Fruit fly (Drosophila melanogaster) whole organism, embryonic: ENCODE measurements around the gene CG8508.

Experiments
- BEAF-32 ChIP-seq: fragments of 200-800 bp; sonication (Bioruptor generic); optimal IDR thresholded peaks from 3 replicates; lab custom pipeline; 2017; ENCODE audit warnings: missing biosample characterization, missing genetic modification characterization, mild to moderate bottlenecking, moderate library complexity, missing genetic modification reagents
- CG10366 ChIP-seq: fragments of 200-800 bp; sonication (Bioruptor generic); IDR thresholded peaks from 2 replicates; pipeline ENCODE4 v1.3.6; 2022; ENCODE audit warnings: missing biosample characterization, missing genetic modification characterization
- CG12104 ChIP-seq: fragments of 200-800 bp; sonication (Bioruptor generic); optimal IDR thresholded peaks from 3 replicates; lab custom pipeline; 2016; ENCODE audit warnings: missing biosample characterization, missing genetic modification characterization
- CG14441 ChIP-seq: fragments of 200-800 bp; sonication (Bioruptor generic); IDR thresholded peaks from 2 replicates; pipeline ENCODE4 v1.3.6; 2022; ENCODE audit warnings: missing biosample characterization, missing genetic modification characterization
- CG15011 ChIP-seq: fragments of 200-800 bp; sonication (Bioruptor generic); optimal IDR thresholded peaks from 3 replicates; lab custom pipeline; 2018; ENCODE audit warnings: missing biosample characterization, mild to moderate bottlenecking, missing genetic modification characterization
- CG15601 ChIP-seq: fragments of 200-800 bp; sonication (Bioruptor generic); optimal IDR thresholded peaks from 3 replicates; lab custom pipeline; 2019; ENCODE audit warnings: missing biosample characterization, mild to moderate bottlenecking, missing genetic modification characterization, moderate library complexity
- CG15696 ChIP-seq: fragments of 200-800 bp; sonication (Bioruptor generic); optimal IDR thresholded peaks from 2 replicates; lab custom pipeline; 2019; ENCODE audit warnings: missing biosample characterization, mild to moderate bottlenecking, missing genetic modification characterization, moderate library complexity
- CG31224 ChIP-seq: fragments of 200-800 bp; sonication (Bioruptor generic); IDR thresholded peaks from 2 replicates; pipeline ENCODE4 v1.3.6; 2022; ENCODE audit warnings: missing biosample characterization, missing genetic modification characterization
- CG3281 ChIP-seq: fragments of 200-800 bp; sonication (Bioruptor generic); optimal IDR thresholded peaks from 3 replicates; lab custom pipeline; 2017; ENCODE audit warnings: missing biosample characterization, mild to moderate bottlenecking, missing genetic modification characterization
- CG3847 ChIP-seq: fragments of 200-800 bp; sonication (Bioruptor generic); IDR thresholded peaks from 2 replicates; pipeline ENCODE4 v1.3.6; 2022; ENCODE audit warnings: missing biosample characterization, missing genetic modification characterization
- CG42726 ChIP-seq: fragments of 200-800 bp; sonication (Bioruptor generic); IDR thresholded peaks from 2 replicates; pipeline ENCODE4 v1.3.6; 2022; ENCODE audit warnings: missing biosample characterization, missing genetic modification characterization; ENCODE audit not compliant: partially characterized antibody
- CG4820 ChIP-seq: fragments of 200-800 bp; sonication (Bioruptor generic); optimal IDR thresholded peaks from 3 replicates; lab custom pipeline; 2016; ENCODE audit warnings: missing biosample characterization, missing genetic modification characterization
- CG4854 ChIP-seq: fragments of 200-800 bp; sonication (Bioruptor generic); optimal IDR thresholded peaks from 2 replicates; lab custom pipeline; 2016; ENCODE audit warnings: missing biosample characterization, missing genetic modification characterization, inconsistent platforms
- CG5953 ChIP-seq: fragments of 200-800 bp; sonication (Bioruptor generic); IDR thresholded peaks from 2 replicates; pipeline ENCODE4 v1.3.6; 2022; ENCODE audit warnings: missing biosample characterization, missing genetic modification characterization
- CG6689 ChIP-seq: fragments of 200-800 bp; sonication (Bioruptor generic); IDR thresholded peaks from 2 replicates; pipeline ENCODE4 v1.3.6; 2022; ENCODE audit warnings: missing biosample characterization, missing genetic modification characterization
- CG7839 ChIP-seq: fragments of 200-800 bp; sonication (Bioruptor generic); optimal IDR thresholded peaks from 3 replicates; lab custom pipeline; 2018; ENCODE audit warnings: missing biosample characterization, mild to moderate bottlenecking, missing genetic modification characterization, moderate library complexity
- CG8478 ChIP-seq: fragments of >200 bp; optimal IDR thresholded peaks from 2 replicates; lab custom pipeline; 2018
- CG8924 ChIP-seq: fragments of 200-800 bp; optimal IDR thresholded peaks from 3 replicates; lab custom pipeline; 2019; ENCODE audit warnings: missing biosample characterization, mild to moderate bottlenecking, missing genetic modification characterization, moderate library complexity
- CG9215 ChIP-seq: fragments of 200-800 bp; sonication (Bioruptor generic); IDR thresholded peaks from 2 replicates; pipeline ENCODE4 v1.3.6; 2022; ENCODE audit warnings: missing biosample characterization, missing genetic modification characterization
- CHES-1-like ChIP-seq: fragments of 200-800 bp; sonication (Bioruptor generic); optimal IDR thresholded peaks from 2 replicates; lab custom pipeline; 2016; ENCODE audit warnings: missing biosample characterization, missing genetic modification characterization
- Dad ChIP-seq: fragments of 200-800 bp; sonication (Bioruptor generic); optimal IDR thresholded peaks from 3 replicates; lab custom pipeline; 2016; ENCODE audit warnings: missing biosample characterization, missing genetic modification characterization
- E2f2 ChIP-seq: fragments of 200-800 bp; sonication (Bioruptor generic); IDR thresholded peaks from 2 replicates; pipeline ENCODE4 v1.3.6; 2022; ENCODE audit warnings: missing biosample characterization, missing genetic modification characterization
- Hey ChIP-seq: fragments of 200-800 bp; sonication (Bioruptor generic); optimal IDR thresholded peaks from 3 replicates; lab custom pipeline; 2018; ENCODE audit warnings: missing biosample characterization, mild to moderate bottlenecking, missing genetic modification characterization
- Hmr ChIP-seq: fragments of 200-800 bp; sonication (Bioruptor generic); optimal IDR thresholded peaks from 3 replicates; lab custom pipeline; 2017; ENCODE audit warnings: mild to moderate bottlenecking, missing biosample characterization, missing genetic modification reagents, missing genetic modification characterization
- Hr51 ChIP-seq, 2 experiments: fragments of 200-800 bp; sonication (Bioruptor generic); optimal IDR thresholded peaks; 2 replicates in 1 of 2; 3 replicates in 1 of 2; lab custom pipeline; 2016 to 2018; ENCODE audit warnings: missing biosample characterization in 2 of 2, missing genetic modification characterization in 2 of 2, mild to moderate bottlenecking in 1 of 2, moderate library complexity in 1 of 2
- Jarid2 ChIP-seq: fragments of 200-800 bp; sonication (Bioruptor generic); optimal IDR thresholded peaks from 3 replicates; lab custom pipeline; 2017; ENCODE audit warnings: mild to moderate bottlenecking, missing biosample characterization, missing genetic modification reagents, missing genetic modification characterization
- Lhr ChIP-seq: fragments of 200-800 bp; sonication (Bioruptor generic); optimal IDR thresholded peaks from 3 replicates; lab custom pipeline; 2017; ENCODE audit warnings: mild to moderate bottlenecking, missing biosample characterization, missing genetic modification reagents, missing genetic modification characterization
- MTF-1 ChIP-seq: fragments of 200-800 bp; sonication (Bioruptor generic); optimal IDR thresholded peaks from 2 replicates; lab custom pipeline; 2018; ENCODE audit warnings: missing biosample characterization, mild to moderate bottlenecking, missing genetic modification characterization, borderline replicate concordance
- Mrtf ChIP-seq: fragments of 200-800 bp; sonication (Bioruptor generic); IDR thresholded peaks from 3 replicates; pipeline ENCODE4 v1.3.6; 2022; ENCODE audit warnings: missing biosample characterization, missing genetic modification characterization
- Side ChIP-seq: fragments of 200-800 bp; sonication (Bioruptor generic); optimal IDR thresholded peaks from 2 replicates; lab custom pipeline; 2016; ENCODE audit warnings: missing biosample characterization, missing genetic modification characterization
- Sox100B ChIP-seq: fragments of 200-800 bp; sonication (Bioruptor generic); optimal IDR thresholded peaks from 3 replicates; lab custom pipeline; 2018; ENCODE audit warnings: missing biosample characterization, mild to moderate bottlenecking, missing genetic modification characterization
- Sox102F ChIP-seq: fragments of 200-800 bp; sonication (Bioruptor generic); optimal IDR thresholded peaks from 2 replicates; lab custom pipeline; 2018; ENCODE audit warnings: missing biosample characterization, mild to moderate bottlenecking, missing genetic modification characterization, moderate library complexity
- Tbp ChIP-seq: fragments of >200 bp; optimal IDR thresholded peaks from 2 replicates; lab custom pipeline; 2018; ENCODE audit warnings: missing biosample characterization, missing genetic modification characterization
- Usf ChIP-seq: fragments of 200-800 bp; sonication (Bioruptor generic); optimal IDR thresholded peaks from 2 replicates; lab custom pipeline; 2017; ENCODE audit warnings: missing genotype, missing biosample characterization, missing genetic modification characterization
- Xbp1 ChIP-seq: fragments of 200-800 bp; sonication (Bioruptor generic); optimal IDR thresholded peaks from 3 replicates; lab custom pipeline; 2016; ENCODE audit warnings: missing biosample characterization, mild to moderate bottlenecking, missing genetic modification characterization
- chm ChIP-seq: fragments of 200-800 bp; sonication (Bioruptor generic); IDR thresholded peaks from 2 replicates; pipeline ENCODE4 v1.3.6; 2022; ENCODE audit warnings: missing biosample characterization, missing genetic modification characterization
- ci ChIP-seq: fragments of 200-800 bp; sonication (Bioruptor generic); IDR thresholded peaks from 3 replicates; pipeline ENCODE4 v1.3.6; 2022; ENCODE audit warnings: missing biosample characterization, missing genetic modification characterization
- danr ChIP-seq: fragments of 200-800 bp; sonication (Bioruptor generic); IDR thresholded peaks from 2 replicates; pipeline ENCODE4 v1.3.6; 2022; ENCODE audit warnings: missing biosample characterization, missing genetic modification characterization
- dmrt99B ChIP-seq: fragments of 200-800 bp; sonication (Bioruptor generic); optimal IDR thresholded peaks from 2 replicates; lab custom pipeline; 2018; ENCODE audit warnings: missing biosample characterization, mild to moderate bottlenecking, missing genetic modification characterization, moderate library complexity
- fd96Cb ChIP-seq: fragments of 200-800 bp; sonication (Bioruptor generic); optimal IDR thresholded peaks from 2 replicates; lab custom pipeline; 2018; ENCODE audit warnings: missing biosample characterization, mild to moderate bottlenecking, missing genetic modification characterization, moderate library complexity
- gsb ChIP-seq: fragments of 200-800 bp; sonication (Bioruptor generic); IDR thresholded peaks from 2 replicates; pipeline ENCODE4 v1.3.6; 2022; ENCODE audit warnings: missing biosample characterization, missing genetic modification characterization
- hkb ChIP-seq, 2 experiments: fragments of 200-800 bp in 1 of 2; fragments of >200 bp in 1 of 2; sonication (Bioruptor generic) in 1 of 2; IDR thresholded peaks in 1 of 2; optimal IDR thresholded peaks in 1 of 2; 2 replicates each; pipeline versions ENCODE4 v1.3.6 to Lab custom; 2017 to 2022; ENCODE audit warnings: missing biosample characterization in 1 of 2, missing genetic modification characterization in 1 of 2
- kah ChIP-seq: fragments of 200-800 bp; sonication (Bioruptor generic); optimal IDR thresholded peaks from 2 replicates; lab custom pipeline; 2018; ENCODE audit warnings: missing biosample characterization, mild to moderate bottlenecking, missing genetic modification characterization
- lab ChIP-seq: fragments of 200-800 bp; sonication (Bioruptor generic); optimal IDR thresholded peaks from 3 replicates; lab custom pipeline; 2017; ENCODE audit warnings: missing biosample characterization, missing genetic modification characterization, mild to moderate bottlenecking, moderate library complexity, missing genetic modification reagents
- lov ChIP-seq, 2 experiments: fragments of 200-800 bp in 1 of 2; fragments of >200 bp in 1 of 2; sonication (Bioruptor generic) in 1 of 2; IDR thresholded peaks in 1 of 2; optimal IDR thresholded peaks in 1 of 2; 2 replicates in 1 of 2; 3 replicates in 1 of 2; pipeline versions ENCODE4 v1.3.6 to Lab custom; 2017 to 2022; ENCODE audit warnings: missing biosample characterization in 1 of 2, missing genetic modification characterization in 1 of 2
- mirr ChIP-seq: fragments of 200-800 bp; sonication (Bioruptor generic); optimal IDR thresholded peaks from 3 replicates; lab custom pipeline; 2018; ENCODE audit warnings: missing biosample characterization, mild to moderate bottlenecking, missing genetic modification characterization
- psq ChIP-seq: fragments of 200-800 bp; sonication (Bioruptor generic); optimal IDR thresholded peaks from 2 replicates; lab custom pipeline; 2017; ENCODE audit warnings: missing biosample characterization, missing genetic modification characterization
- stwl ChIP-seq: fragments of 200-800 bp; sonication (Bioruptor generic); optimal IDR thresholded peaks from 3 replicates; lab custom pipeline; 2018; ENCODE audit warnings: missing biosample characterization, mild to moderate bottlenecking, missing genetic modification characterization, moderate library complexity
- vvl ChIP-seq: fragments of 200-800 bp; sonication (Bioruptor generic); IDR thresholded peaks from 2 replicates; pipeline ENCODE4 v1.3.6; 2022; ENCODE audit warnings: missing biosample characterization, missing genetic modification characterization

The CG8508 gene

DNA sequence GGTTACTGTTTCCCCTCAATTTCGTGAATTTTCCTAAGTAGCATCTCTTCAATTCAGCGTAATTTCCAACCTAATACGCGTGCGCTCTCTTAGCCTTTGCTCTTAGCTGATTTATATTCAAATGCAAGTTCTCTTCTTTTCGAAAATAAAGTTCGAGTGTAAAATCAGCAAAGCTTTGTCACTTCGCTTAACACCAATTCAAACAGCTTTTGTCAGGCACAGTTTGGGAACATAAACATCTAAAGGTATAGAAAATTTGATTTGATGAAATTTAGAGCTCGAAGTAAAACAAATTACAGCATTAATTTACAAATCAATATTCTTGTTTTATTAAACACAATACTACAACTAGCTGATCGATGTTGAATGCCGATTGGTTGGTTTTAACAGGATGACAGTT is 22.2 kb upstream of the CG8508 start (continued):
- TF ChIP-seq vvl (GFP tag; lab: Robert Waterston, UW): peak; percentile 33; the same call in 1 of the 2 replicates
- no peak for TF ChIP-seq CG8924
- TF ChIP-seq Mrtf (GFP tag; lab: Robert Waterston, UW): no peak
- no peak for TF ChIP-seq CG14441
- TF ChIP-seq stwl (tag; lab: Kevin White, UChicago): peak; percentile 25
- TF ChIP-seq CG42726 (GFP tag; lab: Robert Waterston, UW): peak; percentile 17; the same call in 1 of the 2 replicates
- no peak for TF ChIP-seq CG3847
- TF ChIP-seq E2f2 (GFP tag; lab: Robert Waterston, UW): peak; percentile 90
- peak; percentile 8 for TF ChIP-seq Jarid2 (GFP tag; lab: Kevin White, UChicago)

DNA sequence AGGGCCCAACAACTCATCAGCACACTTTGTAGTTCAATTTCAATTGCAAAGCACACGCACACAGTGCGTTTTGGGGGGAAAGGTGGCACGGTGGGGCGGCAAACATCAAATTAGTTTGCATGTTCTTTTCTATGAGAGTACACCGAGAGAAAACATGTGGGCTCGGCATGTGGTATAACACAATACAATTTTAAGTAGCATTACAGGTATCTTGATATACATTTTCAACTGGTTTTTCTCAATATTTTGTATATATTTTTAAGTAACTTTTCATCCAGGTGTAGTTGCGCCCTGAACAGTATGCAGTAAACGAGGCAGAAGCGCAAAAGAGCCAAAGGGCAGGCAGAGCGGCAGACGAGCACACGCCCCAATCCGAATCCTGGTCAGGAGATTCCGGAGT is 14.1 kb upstream of the CG8508 start:
- no peak for TF ChIP-seq danr (GFP tag; lab: Robert Waterston, UW)
- no peak for TF ChIP-seq CG31224 (GFP tag; lab: Robert Waterston, UW)
- no peak for TF ChIP-seq Tbp (GFP tag; lab: Kevin White, UChicago)
- no peak for TF ChIP-seq CG4820 (GFP tag; lab: Kevin White, UChicago)
- TF ChIP-seq Hr51 (GFP tag; optimal IDR thresholded peaks at IDR 0.05; lab: Kevin White, UChicago): peak in 1 of 2 experiments; percentile 7
- no peak for TF ChIP-seq gsb
- no peak for TF ChIP-seq MTF-1 (GFP tag; lab: Kevin White, UChicago)
- no peak for TF ChIP-seq ci
- no peak for TF ChIP-seq hkb (optimal IDR thresholded peaks at IDR 0.05; lab: Kevin White, UChicago)
- TF ChIP-seq hkb (GFP tag; IDR thresholded peaks at IDR 0.05; lab: Robert Waterston, UW): no peak
- no peak for TF ChIP-seq CG12104 (GFP tag; lab: Kevin White, UChicago)
- no peak for TF ChIP-seq CG9215 (GFP tag; lab: Robert Waterston, UW)
- TF ChIP-seq CG3281 (GFP tag; lab: Kevin White, UChicago): no peak
- TF ChIP-seq Lhr (GFP tag; lab: Kevin White, UChicago): no peak
- TF ChIP-seq CG5953 (GFP tag; lab: Robert Waterston, UW): no peak
- no peak for TF ChIP-seq kah (GFP tag; lab: Kevin White, UChicago)
- TF ChIP-seq CHES-1-like: no peak
- TF ChIP-seq Sox102F (GFP tag; lab: Kevin White, UChicago): peak; percentile 26
- TF ChIP-seq Side: no peak
- TF ChIP-seq fd96Cb (tag; lab: Kevin White, UChicago): peak; percentile 1
- no peak for TF ChIP-seq Hey (tag; lab: Kevin White, UChicago)
- no peak for TF ChIP-seq Usf (GFP tag; lab: Kevin White, UChicago)
- no peak for TF ChIP-seq Dad (GFP tag; lab: Kevin White, UChicago)
- no peak for TF ChIP-seq CG15011 (GFP tag; lab: Kevin White, UChicago)
- TF ChIP-seq CG15696: no peak
- no peak; the same call in 1 of the 2 replicates for TF ChIP-seq CG10366 (GFP tag; lab: Robert Waterston, UW)
- no peak for TF ChIP-seq chm (GFP tag; lab: Robert Waterston, UW)
- no peak for TF ChIP-seq CG8478 (lab: Kevin White, UChicago)
- no peak for TF ChIP-seq Sox100B (GFP tag; lab: Kevin White, UChicago)
- no peak for TF ChIP-seq lov (optimal IDR thresholded peaks at IDR 0.05; lab: Kevin White, UChicago)
- TF ChIP-seq lov (GFP tag; IDR thresholded peaks at IDR 0.05; lab: Robert Waterston, UW): no peak
- no peak for TF ChIP-seq CG6689
- no peak for TF ChIP-seq CG4854 (GFP tag; lab: Kevin White, UChicago)
- peak; percentile 15 for TF ChIP-seq Xbp1 (GFP tag; lab: Kevin White, UChicago)
- no peak for TF ChIP-seq mirr (GFP tag; lab: Kevin White, UChicago)
- TF ChIP-seq dmrt99B: peak; percentile 1
- TF ChIP-seq Hmr (GFP tag; lab: Kevin White, UChicago): no peak
- no peak for TF ChIP-seq BEAF-32
- TF ChIP-seq vvl (GFP tag; lab: Robert Waterston, UW): no peak
- no peak for TF ChIP-seq CG7839 (tag; lab: Kevin White, UChicago)
- no peak for TF ChIP-seq psq
- peak; percentile 49 for TF ChIP-seq lab
- TF ChIP-seq CG15601 (tag; lab: Kevin White, UChicago): no peak
